Worm (Caenorhabditis elegans): ENCODE data around the gene E02H4.4.
A peak's percentile ranks its signal among the peaks of the same experiment; 100 is the strongest.

The E02H4.4 gene

DNA sequence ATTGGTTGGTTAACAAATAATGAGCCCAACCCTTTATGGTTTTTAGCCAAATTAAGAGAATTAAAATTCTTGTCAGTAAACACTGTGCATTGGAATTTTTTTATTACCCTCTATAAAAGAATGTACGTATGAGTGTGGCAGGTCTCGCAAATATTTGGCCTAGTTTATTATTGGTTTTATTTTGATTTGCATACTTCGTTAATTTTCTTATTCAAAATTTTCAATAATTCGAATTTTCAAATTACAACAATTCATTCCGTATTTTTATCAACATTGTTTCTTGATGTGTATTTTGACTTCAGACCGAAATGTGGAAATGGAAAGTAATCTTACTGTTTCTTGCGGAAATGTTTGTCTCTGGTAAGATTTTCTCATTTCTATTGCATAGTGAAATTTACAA, at the start of gene E02H4.4:
E02H4.4 (plus strand) TSS at position 301 of the 400 bp plus-strand sequence.
- TF ChIP-seq ahr-1 (tag; optimal IDR thresholded peaks at IDR 0.05) (no peak), che-1 (tag; optimal IDR thresholded peaks at IDR 0.05) (no peak), lin-11 (tag; optimal IDR thresholded peaks at IDR 0.05) (no peak), sox-2 (GFP tag; IDR thresholded peaks at IDR 0.05) (no peak)

DNA sequence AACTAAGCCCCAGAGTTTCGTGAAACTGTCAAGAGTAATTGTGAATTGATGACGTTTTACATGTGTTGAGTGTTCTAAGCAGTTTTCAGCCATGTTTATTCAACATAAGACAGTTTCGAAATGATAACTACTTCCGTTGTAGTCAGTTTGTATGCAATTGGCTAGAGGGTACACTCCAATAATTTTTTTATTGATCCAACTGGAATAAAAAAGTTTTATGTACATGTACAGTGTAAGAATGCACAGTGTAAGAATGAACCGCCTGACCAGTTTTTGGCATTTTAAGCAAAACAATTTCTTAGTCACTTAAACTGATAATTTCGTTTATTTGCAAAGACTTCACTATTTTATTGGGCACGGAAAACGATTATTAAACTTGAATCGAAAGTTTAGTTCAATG, 44.4 kb upstream of the E02H4.4 start:
- no peak for TF ChIP-seq hlh-30 (tag; optimal IDR thresholded peaks at IDR 0.05; ENCODE audit: insufficient read depth)
- no peak for TF ChIP-seq rnt-1 (tag; optimal IDR thresholded peaks at IDR 0.05)
- TF ChIP-seq sox-4 (tag; optimal IDR thresholded peaks at IDR 0.05) = no peak
- no peak for TF ChIP-seq hlh-15 (tag; optimal IDR thresholded peaks at IDR 0.05)
- TF ChIP-seq pqm-1 (tag; optimal IDR thresholded peaks at IDR 0.05) = no peak
- no peak for TF ChIP-seq ceh-45 (GFP tag; IDR thresholded peaks at IDR 0.05)
- TF ChIP-seq lin-11 (tag; optimal IDR thresholded peaks at IDR 0.05) = no peak
- no peak for TF ChIP-seq hlh-6 (tag; optimal IDR thresholded peaks at IDR 0.05)
- TF ChIP-seq syd-9 (tag; optimal IDR thresholded peaks at IDR 0.05) = no peak
- no peak for TF ChIP-seq ref-2 (tag; optimal IDR thresholded peaks at IDR 0.05)
- no peak for TF ChIP-seq pag-3 (tag; optimal IDR thresholded peaks at IDR 0.05; ENCODE audit: borderline replicate concordance)
- TF ChIP-seq tbx-2 (tag; optimal IDR thresholded peaks at IDR 0.05) = no peak
- no peak for TF ChIP-seq ceh-30 (tag; optimal IDR thresholded peaks at IDR 0.05)

DNA sequence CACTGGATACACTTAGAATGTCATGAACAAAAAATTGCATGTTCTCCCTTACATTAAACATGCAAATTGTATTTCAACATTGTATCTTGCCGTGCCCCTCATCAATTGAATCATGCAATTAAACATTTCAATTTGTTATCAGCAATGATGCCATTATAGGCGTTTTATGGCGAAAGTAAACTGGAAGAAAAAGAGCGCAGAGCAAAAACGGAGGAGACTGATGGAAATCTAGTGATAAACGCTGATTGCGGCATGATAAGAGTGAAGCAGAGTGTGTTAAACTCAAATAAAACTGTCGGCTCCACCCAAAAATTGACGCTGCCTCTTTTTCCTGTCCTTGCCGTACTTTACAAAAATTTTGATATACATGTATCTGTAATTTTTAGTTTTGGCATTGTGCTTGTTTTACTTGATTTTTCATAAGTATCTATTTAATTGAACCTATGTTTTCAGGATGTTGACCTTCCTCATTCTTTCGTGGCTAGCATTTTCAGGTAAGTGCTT, 43.2 kb upstream of the E02H4.4 start, which contains the start of gene K06G5.1:
K06G5.1 (plus strand) TSS at position 454 of the 504 bp plus-strand sequence.
- TF ChIP-seq sox-4 (tag; optimal IDR thresholded peaks at IDR 0.05) (no peak), elt-2 (tag; optimal IDR thresholded peaks at IDR 0.05) (peak; percentile 85), ceh-22 (tag; optimal IDR thresholded peaks at IDR 0.05) (no peak), madf-2 (tag; optimal IDR thresholded peaks at IDR 0.05) (no peak)

DNA sequence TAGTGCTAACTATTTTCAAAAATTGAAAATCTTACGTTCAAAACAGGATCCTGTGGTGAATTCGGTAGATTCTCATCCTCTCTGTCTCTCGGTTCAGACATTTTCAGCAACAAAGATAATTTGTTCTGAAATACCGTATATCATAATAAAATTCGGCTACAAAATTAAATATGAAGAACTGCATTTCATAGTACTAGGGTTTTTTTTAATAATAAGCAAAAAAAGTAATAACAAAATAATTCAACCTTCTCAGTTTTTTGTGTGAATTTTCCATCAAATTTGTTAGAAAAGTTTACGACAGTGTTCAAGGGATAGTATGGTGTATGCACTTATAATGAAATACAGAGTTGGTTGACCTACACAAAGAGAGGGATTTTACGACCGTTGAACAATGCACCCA, 34.6 kb upstream of the E02H4.4 start, which contains the start of gene K06G5.3:
K06G5.3 (minus strand) TSS at position 101 of the 400 bp plus-strand sequence.
- TF ChIP-seq fkh-6 (tag; optimal IDR thresholded peaks at IDR 0.05) = no peak
- no peak for TF ChIP-seq madf-2 (tag; optimal IDR thresholded peaks at IDR 0.05)
- no peak for TF ChIP-seq gmeb-2 (tag; optimal IDR thresholded peaks at IDR 0.05)
- no peak for TF ChIP-seq C08G9.2 (tag; optimal IDR thresholded peaks at IDR 0.05)
- TF ChIP-seq ceh-9 (tag; optimal IDR thresholded peaks at IDR 0.05) = no peak
- TF ChIP-seq npax-4 (tag; optimal IDR thresholded peaks at IDR 0.05) = no peak
- no peak for TF ChIP-seq ceh-14 (tag; optimal IDR thresholded peaks at IDR 0.05)
- no peak for TF ChIP-seq ref-2 (tag; optimal IDR thresholded peaks at IDR 0.05)
- no peak for TF ChIP-seq pax-1 (tag; optimal IDR thresholded peaks at IDR 0.05)
- TF ChIP-seq C38D4.7 (GFP tag; optimal IDR thresholded peaks at IDR 0.05) = no peak
- no peak for TF ChIP-seq che-1 (tag; optimal IDR thresholded peaks at IDR 0.05)
- TF ChIP-seq eyg-1 (tag; optimal IDR thresholded peaks at IDR 0.05) = no peak
- TF ChIP-seq ama-1 (optimal IDR thresholded peaks at IDR 0.05) = no peak

DNA sequence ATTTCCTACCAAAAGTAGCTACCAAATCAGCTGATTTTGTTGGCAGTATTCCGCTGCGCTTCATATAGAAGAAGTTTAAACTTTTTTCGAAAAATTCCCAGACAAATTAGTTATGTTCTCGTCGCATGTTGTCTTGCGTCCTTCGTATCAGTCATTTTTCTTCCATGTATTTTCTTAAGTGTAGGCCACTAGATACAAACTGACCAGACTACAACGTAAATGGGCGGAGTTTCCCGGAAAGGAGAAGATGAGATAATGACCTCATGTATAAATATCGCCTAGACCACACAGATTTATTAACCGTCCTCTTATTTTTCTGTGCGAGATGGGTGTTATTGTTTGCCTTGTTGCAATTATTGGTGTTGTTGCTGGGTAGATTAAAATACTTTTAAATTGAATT, 32.5 kb upstream of the E02H4.4 start, which contains the start of gene cyp-13B2:
cyp-13B2 (plus strand) TSS at position 301 of the 400 bp plus-strand sequence.
- TF ChIP-seq dmd-4 (tag; optimal IDR thresholded peaks at IDR 0.05; ENCODE audit: borderline replicate concordance) = no peak
- TF ChIP-seq ceh-19 (GFP tag; optimal IDR thresholded peaks at IDR 0.05) = no peak
- TF ChIP-seq sox-4 (tag; optimal IDR thresholded peaks at IDR 0.05) = no peak
- TF ChIP-seq ceh-6 (GFP tag; optimal IDR thresholded peaks at IDR 0.05) = no peak
- no peak for TF ChIP-seq che-1 (tag; optimal IDR thresholded peaks at IDR 0.05)
- no peak for TF ChIP-seq fkh-6 (tag; optimal IDR thresholded peaks at IDR 0.05)
- no peak for TF ChIP-seq lin-11 (tag; optimal IDR thresholded peaks at IDR 0.05)
- no peak for TF ChIP-seq zip-5 (tag; optimal IDR thresholded peaks at IDR 0.05)
- no peak for TF ChIP-seq dve-1 (tag; optimal IDR thresholded peaks at IDR 0.05)
- TF ChIP-seq unc-55 (GFP tag; optimal IDR thresholded peaks at IDR 0.05) = no peak
- TF ChIP-seq ahr-1 (tag; optimal IDR thresholded peaks at IDR 0.05) = no peak
- TF ChIP-seq unc-86 (tag; optimal IDR thresholded peaks at IDR 0.05) = no peak
- TF ChIP-seq hlh-30 (tag; optimal IDR thresholded peaks at IDR 0.05; ENCODE audit: insufficient read depth) = no peak

Measured in whole organism, late embryonic.